Worm (Caenorhabditis elegans) whole organism, L4 larva: Measurements from ENCODE around the gene kin-20.

Source experiments
- Y75B8A.6 ChIP-seq: fragments of 200-800 bp; sonication (Bioruptor generic); IDR thresholded peaks from 2 replicates; pipeline ENCODE4 v1.3.6; 2022; ENCODE audit warnings: missing genetic modification reagents, missing genetic modification characterization, missing compliant biosample characterization
- ceh-82 ChIP-seq: sonication (generic microtip); optimal IDR thresholded peaks from 2 replicates; lab custom pipeline; 2017; ENCODE audit warnings: missing biosample characterization, missing genetic modification characterization
- lir-3 ChIP-seq: sonication (generic microtip); optimal IDR thresholded peaks from 2 replicates; lab custom pipeline; 2016; ENCODE audit warnings: mild to moderate bottlenecking, missing genetic modification characterization, missing compliant biosample characterization
- nhr-237 ChIP-seq: sonication (generic microtip); optimal IDR thresholded peaks from 2 replicates; lab custom pipeline; 2017; ENCODE audit warnings: missing biosample characterization, missing genetic modification characterization

DNA sequence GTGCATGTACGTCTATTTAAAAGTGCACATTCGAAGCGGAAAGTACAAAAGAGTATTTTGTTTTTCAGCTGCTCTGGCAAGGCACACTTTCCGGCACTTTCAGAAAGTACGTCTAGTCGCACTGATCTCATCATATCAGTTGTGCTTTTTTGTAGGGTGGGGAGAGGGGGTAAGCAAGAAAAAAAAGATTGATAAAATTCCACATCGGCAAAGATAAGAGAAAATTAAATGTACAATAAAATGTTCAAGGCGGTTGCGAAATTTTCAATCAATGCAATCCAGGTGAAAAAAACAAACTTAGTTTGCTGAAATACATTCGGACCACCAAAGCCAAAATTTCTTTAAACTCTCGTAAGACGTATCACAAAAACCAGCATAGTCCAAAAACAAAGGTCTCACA is 1.3 kb downstream of the kin-20 start:
- TF ChIP-seq nhr-237 (tag; lab: Kevin White, UChicago), result no peak
- no peak for TF ChIP-seq ceh-82 (tag; lab: Kevin White, UChicago)
- no peak for TF ChIP-seq lir-3
- TF ChIP-seq Y75B8A.6 (GFP tag; lab: Robert Waterston, UW), result no peak
